Fruit fly (Drosophila melanogaster): ENCODE data around the gene CG15399.

Gene CG15399

DNA sequence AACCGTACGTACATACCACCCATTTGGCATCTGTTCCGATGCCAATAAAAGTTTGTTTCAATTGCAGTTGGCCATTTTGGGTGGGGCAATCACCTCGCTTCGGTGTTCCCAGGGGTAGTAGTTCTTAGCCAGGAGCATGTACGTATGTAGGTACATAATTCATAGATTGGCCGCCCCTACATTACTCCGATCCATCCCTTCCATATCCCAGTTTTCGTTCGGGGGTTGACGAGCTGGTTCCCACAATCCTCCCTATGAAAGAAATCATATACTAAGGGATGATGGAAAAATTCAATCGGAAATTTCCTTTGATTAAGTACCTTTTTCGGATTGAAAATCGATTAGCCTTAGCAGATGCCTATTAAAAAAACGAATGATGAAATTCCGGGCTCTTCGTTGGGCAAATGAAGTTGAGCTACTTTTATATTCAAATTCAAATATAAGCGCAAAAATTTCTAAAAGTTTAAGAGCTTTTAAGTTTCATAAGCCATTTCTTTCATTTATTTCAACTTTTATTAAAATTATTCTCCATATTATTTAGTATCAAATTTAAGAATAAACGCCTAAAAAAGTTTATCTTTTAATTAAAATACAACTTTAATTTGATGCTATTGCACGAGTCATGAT is 13.5 kb downstream of the CG15399 start (continued):
- TF ChIP-seq CG15514 (GFP tag; optimal IDR thresholded peaks at IDR 0.05) (peak; percentile 37), ttk (GFP tag; IDR thresholded peaks at IDR 0.05) (no peak)

DNA sequence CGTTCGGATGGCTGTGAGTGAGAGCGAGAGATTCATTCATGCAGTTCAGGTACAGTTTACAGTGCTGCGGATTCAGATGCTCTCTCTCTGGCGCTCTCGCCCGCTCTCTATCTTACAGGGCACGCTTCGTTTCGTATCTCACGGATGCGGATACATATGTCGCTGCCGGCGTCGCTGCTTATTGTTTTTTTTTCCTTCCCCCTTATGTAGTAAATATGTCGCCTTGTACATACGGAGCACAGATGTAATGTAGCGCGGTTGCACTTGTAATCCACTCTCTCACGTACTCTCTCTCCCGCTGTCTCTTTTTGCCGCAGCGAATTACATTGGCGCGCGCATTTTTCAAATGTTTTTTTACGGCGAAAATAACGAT is 16.3 kb downstream of the CG15399 start:
- no peak for TF ChIP-seq CG4424 (GFP tag; optimal IDR thresholded peaks at IDR 0.05)
- peak; percentile 38 for TF ChIP-seq cg (GFP tag; optimal IDR thresholded peaks at IDR 0.05)
- no peak for TF ChIP-seq CG4854 (GFP tag; optimal IDR thresholded peaks at IDR 0.05)
- no peak for TF ChIP-seq vfl (GFP tag; optimal IDR thresholded peaks at IDR 0.05)
- TF ChIP-seq Pdp1 (GFP tag; optimal IDR thresholded peaks at IDR 0.05): peak in 1 of 2 experiments; percentile 14
- TF ChIP-seq Asciz (GFP tag; optimal IDR thresholded peaks at IDR 0.05): no peak
- TF ChIP-seq CG15479 (GFP tag; optimal IDR thresholded peaks at IDR 0.05): peak; percentile 22
- no peak for TF ChIP-seq CG13123 (GFP tag; optimal IDR thresholded peaks at IDR 0.05)
- TF ChIP-seq Ptx1 (GFP tag; IDR thresholded peaks at IDR 0.05): no peak
- no peak for TF ChIP-seq inv (GFP tag; IDR thresholded peaks at IDR 0.05; ENCODE audit: partially characterized antibody)
- no peak for TF ChIP-seq CG17328 (GFP tag; IDR thresholded peaks at IDR 0.05)
- no peak for TF ChIP-seq eve (GFP tag; optimal IDR thresholded peaks at IDR 0.05)
- peak in 1 of 2 experiments; percentile 26 for TF ChIP-seq bsh (GFP tag; optimal IDR thresholded peaks at IDR 0.05)
- TF ChIP-seq amos (GFP tag; IDR thresholded peaks at IDR 0.05; ENCODE audit: partially characterized antibody): no peak
- peak; percentile 84 for TF ChIP-seq lbe (GFP tag; optimal IDR thresholded peaks at IDR 0.05)
- TF ChIP-seq corto (GFP tag; optimal IDR thresholded peaks at IDR 0.05): peak; percentile 63
- TF ChIP-seq CG5953 (GFP tag; IDR thresholded peaks at IDR 0.05): no peak
- no peak for TF ChIP-seq CG1233 (GFP tag; optimal IDR thresholded peaks at IDR 0.05)
- TF ChIP-seq Hr51 (GFP tag; optimal IDR thresholded peaks at IDR 0.05): no peak
- TF ChIP-seq ranshi (GFP tag; IDR thresholded peaks at IDR 0.05): no peak
- no peak for TF ChIP-seq CG8281 (tag; optimal IDR thresholded peaks at IDR 0.05)
- TF ChIP-seq Stat92E (GFP tag; optimal IDR thresholded peaks at IDR 0.05): peak in 1 of 3 experiments; percentile 29
- no peak for TF ChIP-seq Optix (GFP tag; IDR thresholded peaks at IDR 0.05)
- peak; percentile 73 for TF ChIP-seq kni (GFP tag; optimal IDR thresholded peaks at IDR 0.05)
- TF ChIP-seq CG3163 (GFP tag; optimal IDR thresholded peaks at IDR 0.05): no peak
- TF ChIP-seq nom (GFP tag; optimal IDR thresholded peaks at IDR 0.05): peak; percentile 95
- peak; percentile 7 for TF ChIP-seq Med (GFP tag)
- TF ChIP-seq HLHmδ (GFP tag; optimal IDR thresholded peaks at IDR 0.05): peak; percentile 48
- TF ChIP-seq Dp (GFP tag; optimal IDR thresholded peaks at IDR 0.05): peak; percentile 75
- TF ChIP-seq CG1832 (GFP tag; optimal IDR thresholded peaks at IDR 0.05): peak; percentile 51
- TF ChIP-seq Fer1 (GFP tag; optimal IDR thresholded peaks at IDR 0.05): peak; percentile 13
- no peak for TF ChIP-seq CG7928 (GFP tag; optimal IDR thresholded peaks at IDR 0.05)
- TF ChIP-seq Drgx (GFP tag; IDR thresholded peaks at IDR 0.05): no peak
- no peak for TF ChIP-seq CG11456 (GFP tag; IDR thresholded peaks at IDR 0.05)
- no peak for TF ChIP-seq gcm (GFP tag; optimal IDR thresholded peaks at IDR 0.05)
- TF ChIP-seq Eip74EF (GFP tag; optimal IDR thresholded peaks at IDR 0.05): peak in 1 of 2 experiments; percentile 35
- TF ChIP-seq twi (tag; optimal IDR thresholded peaks at IDR 0.05): peak; percentile 57
- no peak for TF ChIP-seq CG30020 (tag; optimal IDR thresholded peaks at IDR 0.05)
- no peak for TF ChIP-seq org-1 (GFP tag; optimal IDR thresholded peaks at IDR 0.05)
- TF ChIP-seq pros (GFP tag; optimal IDR thresholded peaks at IDR 0.05): peak; percentile 86
- peak; percentile 14 for TF ChIP-seq gsb-n (tag; optimal IDR thresholded peaks at IDR 0.05)
- peak; percentile 98 to 100 for TF ChIP-seq Trl (optimal IDR thresholded peaks at IDR 0.05)
- peak; percentile 73 for TF ChIP-seq Trl (GFP tag; optimal IDR thresholded peaks at IDR 0.05)
- peak; percentile 98 for TF ChIP-seq yki (optimal IDR thresholded peaks at IDR 0.05)
- peak; percentile 98 for TF ChIP-seq sqz (GFP tag; optimal IDR thresholded peaks at IDR 0.05)

Measured in whole organism, embryonic.